Worm (Caenorhabditis elegans) whole organism, late embryonic: Measurements from ENCODE around the gene Y73C8C.12.

ENCODE experiments used
- ama-1 ChIP-seq: fragments of 150-350 bp; optimal IDR thresholded peaks from 2 replicates; lab custom pipeline; 2014
- ceh-9 ChIP-seq: sonication (generic microtip); optimal IDR thresholded peaks from 2 replicates; lab custom pipeline; 2016; ENCODE audit warnings: mild to moderate bottlenecking, missing genetic modification characterization, inconsistent platforms, missing compliant biosample characterization
- ets-4 ChIP-seq: sonication (generic microtip); optimal IDR thresholded peaks from 2 replicates; lab custom pipeline; 2016; ENCODE audit warnings: missing genetic modification characterization, missing compliant biosample characterization

DNA sequence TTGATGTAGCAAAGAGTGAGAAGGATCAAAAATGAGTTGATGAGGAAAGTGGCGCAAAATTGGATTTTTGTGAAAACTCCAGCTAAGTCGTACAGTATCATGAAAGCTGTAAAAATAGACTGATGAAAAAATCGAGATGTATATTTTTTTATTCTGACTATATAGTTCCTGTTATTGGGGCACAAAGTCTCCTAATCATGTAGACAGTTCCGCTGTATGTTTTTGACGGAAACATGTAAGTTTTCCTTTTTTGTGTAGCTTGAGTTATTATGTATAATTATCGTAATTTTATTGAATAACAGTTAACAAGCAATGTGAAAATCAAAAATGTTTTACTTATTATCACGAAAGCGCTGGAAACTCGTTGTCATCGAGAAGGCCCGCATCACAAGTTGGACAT lies 17.6 kb upstream of the Y73C8C.12 start, which contains the start of gene str-68:
- TF ChIP-seq ama-1 (lab: Kevin White, UChicago) (no peak), ceh-9 (no peak), ets-4 (no peak)
